Fruit fly (Drosophila melanogaster) whole organism, embryonic: ENCODE results near the gene CG31493.

Experiments used
- BEAF-32 ChIP-seq: fragments of 200-800 bp; sonication (Bioruptor generic); optimal IDR thresholded peaks from 3 replicates; lab custom pipeline; 2017; ENCODE audit warnings: missing biosample characterization, missing genetic modification characterization, mild to moderate bottlenecking, moderate library complexity, missing genetic modification reagents
- CG10366 ChIP-seq: fragments of 200-800 bp; sonication (Bioruptor generic); IDR thresholded peaks from 2 replicates; pipeline ENCODE4 v1.3.6; 2022; ENCODE audit warnings: missing biosample characterization, missing genetic modification characterization
- CG11504 ChIP-seq: fragments of 200-800 bp; sonication (Bioruptor generic); optimal IDR thresholded peaks from 3 replicates; lab custom pipeline; 2019; ENCODE audit warnings: missing biosample characterization, mild to moderate bottlenecking, missing genetic modification characterization, moderate library complexity
- CG14667 ChIP-seq: fragments of 200-800 bp; sonication (Bioruptor generic); IDR thresholded peaks from 2 replicates; pipeline ENCODE4 v1.3.6; 2022; ENCODE audit warnings: missing biosample characterization, missing genetic modification characterization
- CG14965 ChIP-seq: fragments of 200-800 bp; sonication (Bioruptor generic); optimal IDR thresholded peaks from 2 replicates; lab custom pipeline; 2016; ENCODE audit warnings: missing biosample characterization, missing genetic modification characterization, borderline replicate concordance
- CG15514 ChIP-seq: fragments of 200-800 bp; sonication (Bioruptor generic); optimal IDR thresholded peaks from 3 replicates; lab custom pipeline; 2017; ENCODE audit warnings: missing biosample characterization, missing genetic modification characterization, mild to moderate bottlenecking, moderate library complexity, missing genetic modification reagents
- CG17802 ChIP-seq: fragments of 200-800 bp; sonication (Bioruptor generic); optimal IDR thresholded peaks from 2 replicates; lab custom pipeline; 2018; ENCODE audit warnings: missing biosample characterization, mild to moderate bottlenecking, missing genetic modification characterization, moderate library complexity
- CG17912 ChIP-seq: fragments of 200-800 bp; sonication (Bioruptor generic); optimal IDR thresholded peaks from 2 replicates; lab custom pipeline; 2018; ENCODE audit warnings: missing biosample characterization, mild to moderate bottlenecking, missing genetic modification characterization
- CG18764 ChIP-seq: fragments of 200-800 bp; sonication (Bioruptor generic); optimal IDR thresholded peaks from 3 replicates; lab custom pipeline; 2016; ENCODE audit warnings: missing biosample characterization, missing genetic modification characterization
- CG2116 ChIP-seq: fragments of 200-800 bp; sonication (Bioruptor generic); optimal IDR thresholded peaks from 3 replicates; lab custom pipeline; 2018; ENCODE audit warnings: missing biosample characterization, mild to moderate bottlenecking, missing genetic modification characterization
- CG2875 ChIP-seq: fragments of 200-800 bp; sonication (Bioruptor generic); optimal IDR thresholded peaks from 2 replicates; lab custom pipeline; 2017; ENCODE audit warnings: missing biosample characterization, mild to moderate bottlenecking, missing genetic modification characterization, missing genetic modification reagents
- CG30020 ChIP-seq: fragments of 200-800 bp; optimal IDR thresholded peaks from 2 replicates; lab custom pipeline; 2019; ENCODE audit warnings: missing biosample characterization, mild to moderate bottlenecking, missing genetic modification characterization, moderate library complexity
- CG3407 ChIP-seq: fragments of 200-800 bp; sonication (Bioruptor generic); optimal IDR thresholded peaks from 2 replicates; lab custom pipeline; 2018; ENCODE audit warnings: missing biosample characterization, mild to moderate bottlenecking, missing genetic modification characterization
- CG7556 ChIP-seq: fragments of 200-800 bp; sonication (Bioruptor generic); optimal IDR thresholded peaks from 2 replicates; lab custom pipeline; 2017; ENCODE audit warnings: missing biosample characterization, mild to moderate bottlenecking, missing genetic modification characterization
- CG7839 ChIP-seq: fragments of 200-800 bp; sonication (Bioruptor generic); optimal IDR thresholded peaks from 3 replicates; lab custom pipeline; 2018; ENCODE audit warnings: missing biosample characterization, mild to moderate bottlenecking, missing genetic modification characterization, moderate library complexity
- CG8924 ChIP-seq: fragments of 200-800 bp; optimal IDR thresholded peaks from 3 replicates; lab custom pipeline; 2019; ENCODE audit warnings: missing biosample characterization, mild to moderate bottlenecking, missing genetic modification characterization, moderate library complexity
- D19B ChIP-seq: fragments of 200-800 bp; sonication (Bioruptor generic); optimal IDR thresholded peaks from 2 replicates; lab custom pipeline; 2017; ENCODE audit warnings: missing biosample characterization, mild to moderate bottlenecking, missing genetic modification characterization
- ERR ChIP-seq: fragments of 200-800 bp; sonication (Bioruptor generic); optimal IDR thresholded peaks from 2 replicates; lab custom pipeline; 2016; ENCODE audit warnings: missing biosample characterization, missing genetic modification characterization
- Ets65A ChIP-seq: fragments of 200-800 bp; sonication (Bioruptor generic); peaks from one replicate; lab custom pipeline; 2016; ENCODE audit warnings: missing biosample characterization, missing genetic modification characterization
- HHEX ChIP-seq: fragments of 200-800 bp; sonication (Bioruptor generic); optimal IDR thresholded peaks from 3 replicates; lab custom pipeline; 2017; ENCODE audit warnings: missing biosample characterization, mild to moderate bottlenecking, missing genetic modification characterization, missing genetic modification reagents
- HLH4C ChIP-seq: fragments of 200-800 bp; sonication (Bioruptor generic); IDR thresholded peaks from 3 replicates; pipeline ENCODE4 v1.3.6; 2022; ENCODE audit warnings: missing biosample characterization, missing genetic modification characterization; ENCODE audit not compliant: partially characterized antibody
- Hey ChIP-seq: fragments of 200-800 bp; sonication (Bioruptor generic); optimal IDR thresholded peaks from 3 replicates; lab custom pipeline; 2018; ENCODE audit warnings: missing biosample characterization, mild to moderate bottlenecking, missing genetic modification characterization
- Hr51 ChIP-seq, 2 experiments: fragments of 200-800 bp; sonication (Bioruptor generic); optimal IDR thresholded peaks; 2 replicates in 1 of 2; 3 replicates in 1 of 2; lab custom pipeline; 2016 to 2018; ENCODE audit warnings: missing biosample characterization in 2 of 2, missing genetic modification characterization in 2 of 2, mild to moderate bottlenecking in 1 of 2, moderate library complexity in 1 of 2
- Lpt ChIP-seq: fragments of >200 bp; optimal IDR thresholded peaks from 2 replicates; lab custom pipeline; 2018; ENCODE audit warnings: missing biosample characterization, missing genetic modification characterization
- Med ChIP-seq: fragments of 200-800 bp; sonication (Bioruptor generic); peaks from one replicate; lab custom pipeline; 2016; ENCODE audit warnings: missing biosample characterization, missing genetic modification characterization, mild to moderate bottlenecking, inconsistent platforms, moderate library complexity
- Ptx1 ChIP-seq: fragments of 200-800 bp; sonication (Bioruptor generic); IDR thresholded peaks from 2 replicates; pipeline ENCODE4 v1.3.6; 2022; ENCODE audit warnings: missing biosample characterization, missing genetic modification characterization
- Scr ChIP-seq: fragments of 200-800 bp; sonication (Bioruptor generic); IDR thresholded peaks from 2 replicates; pipeline ENCODE4 v1.3.6; 2022; ENCODE audit warnings: missing biosample characterization, missing genetic modification characterization; ENCODE audit not compliant: partially characterized antibody
- TFAM ChIP-seq: fragments of 200-800 bp; sonication (Bioruptor generic); optimal IDR thresholded peaks from 2 replicates; lab custom pipeline; 2017; ENCODE audit warnings: missing biosample characterization, missing genetic modification characterization, inconsistent platforms
- chm ChIP-seq: fragments of 200-800 bp; sonication (Bioruptor generic); IDR thresholded peaks from 2 replicates; pipeline ENCODE4 v1.3.6; 2022; ENCODE audit warnings: missing biosample characterization, missing genetic modification characterization
- ci ChIP-seq: fragments of 200-800 bp; sonication (Bioruptor generic); IDR thresholded peaks from 3 replicates; pipeline ENCODE4 v1.3.6; 2022; ENCODE audit warnings: missing biosample characterization, missing genetic modification characterization
- corto ChIP-seq: fragments of 200-800 bp; sonication (Bioruptor generic); optimal IDR thresholded peaks from 2 replicates; lab custom pipeline; 2016; ENCODE audit warnings: missing biosample characterization, mild to moderate bottlenecking, missing genetic modification characterization, moderate library complexity
- emc ChIP-seq: fragments of 200-800 bp; sonication (Bioruptor generic); optimal IDR thresholded peaks from 2 replicates; lab custom pipeline; 2016; ENCODE audit warnings: missing biosample characterization, missing genetic modification characterization
- en ChIP-seq: fragments of 200-800 bp; sonication (Bioruptor generic); optimal IDR thresholded peaks from 2 replicates; lab custom pipeline; 2016; ENCODE audit warnings: missing biosample characterization, missing genetic modification characterization
- eve ChIP-seq, 2 experiments: fragments of >200 bp; optimal IDR thresholded peaks; 2 replicates each; lab custom pipeline; 2017; ENCODE audit warnings: missing biosample characterization in 2 of 2, missing genetic modification characterization in 2 of 2
- hbn ChIP-seq: fragments of 200-800 bp; sonication (Bioruptor generic); IDR thresholded peaks from 2 replicates; pipeline ENCODE4 v1.3.6; 2022; ENCODE audit warnings: missing biosample characterization, missing genetic modification characterization; ENCODE audit not compliant: partially characterized antibody
- lbe ChIP-seq: fragments of 200-800 bp; sonication (Bioruptor generic); optimal IDR thresholded peaks from 2 replicates; lab custom pipeline; 2016; ENCODE audit warnings: missing biosample characterization, mild to moderate bottlenecking, missing genetic modification characterization
- mld ChIP-seq: fragments of 200-800 bp; sonication (Bioruptor generic); IDR thresholded peaks from 3 replicates; pipeline ENCODE4 v1.3.6; 2022; ENCODE audit warnings: missing biosample characterization, missing genetic modification characterization; ENCODE audit not compliant: partially characterized antibody
- nom ChIP-seq: fragments of 200-800 bp; sonication (Bioruptor generic); optimal IDR thresholded peaks from 2 replicates; lab custom pipeline; 2017; ENCODE audit warnings: missing biosample characterization, missing genetic modification characterization, mild to moderate bottlenecking, moderate library complexity, missing genetic modification reagents
- pho ChIP-seq: fragments of 200-800 bp; sonication (Bioruptor generic); optimal IDR thresholded peaks from 2 replicates; lab custom pipeline; 2016; ENCODE audit warnings: missing biosample characterization, missing genetic modification characterization
- salm ChIP-seq: fragments of 200-800 bp; sonication (Bioruptor generic); optimal IDR thresholded peaks from 2 replicates; lab custom pipeline; 2018; ENCODE audit warnings: missing biosample characterization, mild to moderate bottlenecking, missing genetic modification characterization
- sima ChIP-seq: fragments of 200-800 bp; sonication (Bioruptor generic); optimal IDR thresholded peaks from 2 replicates; lab custom pipeline; 2016; ENCODE audit warnings: missing biosample characterization, missing genetic modification characterization
- tna ChIP-seq: fragments of 200-800 bp; sonication (Bioruptor generic); IDR thresholded peaks from 2 replicates; pipeline ENCODE4 v1.3.6; 2022; ENCODE audit warnings: missing biosample characterization, missing genetic modification characterization; ENCODE audit not compliant: partially characterized antibody
- vnd ChIP-seq: fragments of 200-800 bp; sonication (Bioruptor generic); IDR thresholded peaks from 3 replicates; pipeline ENCODE4 v1.3.6; 2022; ENCODE audit warnings: missing biosample characterization, missing genetic modification characterization; ENCODE audit not compliant: partially characterized antibody
- zen ChIP-seq: fragments of 200-800 bp; sonication (Bioruptor generic); optimal IDR thresholded peaks from 3 replicates; lab custom pipeline; 2018; ENCODE audit warnings: missing biosample characterization, mild to moderate bottlenecking, missing genetic modification characterization, moderate library complexity
- zen2 ChIP-seq: fragments of 200-800 bp; sonication (Bioruptor generic); IDR thresholded peaks from 3 replicates; pipeline ENCODE4 v1.3.6; 2022; ENCODE audit warnings: missing biosample characterization, missing genetic modification characterization; ENCODE audit not compliant: partially characterized antibody

The CG31493 gene

dm6 chr3R:7086377-7087200 lies 44.8 kb upstream of the CG31493 start, which contains the start of gene alphaTub84B (continued):
- peak; percentile 67 for TF ChIP-seq CG8924
- TF ChIP-seq CG17802, result peak; percentile 43
- TF ChIP-seq CG15514 (GFP tag; lab: Kevin White, UChicago), result peak; percentile 62
- TF ChIP-seq CG14667, result no peak
- no peak for TF ChIP-seq hbn (GFP tag; lab: Robert Waterston, UW)
- peak; percentile 57 for TF ChIP-seq lbe (GFP tag; lab: Kevin White, UChicago)
- TF ChIP-seq CG11504 (tag; lab: Kevin White, UChicago), result peak; percentile 48
- TF ChIP-seq salm (tag; lab: Kevin White, UChicago), result peak; percentile 49
- TF ChIP-seq mld, result no peak; the same call in 2 of the 3 replicates
- peak; percentile 74 for TF ChIP-seq HHEX (GFP tag; lab: Kevin White, UChicago)
- TF ChIP-seq zen2 (GFP tag; lab: Robert Waterston, UW), result peak; percentile 40; the same call in 1 of the 3 replicates
- peak; percentile 64 for TF ChIP-seq pho (GFP tag; lab: Kevin White, UChicago)
- TF ChIP-seq Hey (tag; lab: Kevin White, UChicago), result peak; percentile 43
- peak; percentile 10 for TF ChIP-seq CG18764 (GFP tag; lab: Kevin White, UChicago)
- TF ChIP-seq corto (GFP tag; lab: Kevin White, UChicago), result no peak
- peak; percentile 84 for TF ChIP-seq CG17912 (GFP tag; lab: Kevin White, UChicago)
- peak; percentile 20 to 83 for TF ChIP-seq Hr51 (GFP tag; optimal IDR thresholded peaks at IDR 0.05; lab: Kevin White, UChicago)
- TF ChIP-seq Ptx1 (GFP tag; lab: Robert Waterston, UW), result 0 out of 2 replicates have a peak, but pooled peaks have one; percentile 16
- TF ChIP-seq BEAF-32 (GFP tag; lab: Kevin White, UChicago), result peak; percentile 56
- no peak for TF ChIP-seq sima (GFP tag; lab: Kevin White, UChicago)
- TF ChIP-seq CG30020 (tag; lab: Kevin White, UChicago), result no peak
- TF ChIP-seq Lpt (GFP tag; lab: Kevin White, UChicago), result no peak
- peak; percentile 51; the same call in 2 of the 3 replicates for TF ChIP-seq HLH4C (GFP tag; lab: Robert Waterston, UW)
- TF ChIP-seq CG10366 (GFP tag; lab: Robert Waterston, UW), result no peak
- TF ChIP-seq TFAM, result no peak
- no peak for TF ChIP-seq eve (GFP tag; optimal IDR thresholded peaks at IDR 0.05; lab: Kevin White, UChicago)
- TF ChIP-seq tna (GFP tag; lab: Robert Waterston, UW), result peak; percentile 71
- peak; percentile 60 for TF ChIP-seq CG7556
- TF ChIP-seq D19B, result no peak
- peak; percentile 68 for TF ChIP-seq CG3407
- TF ChIP-seq Scr, result no peak; the same call in none of the 2 replicates
- TF ChIP-seq vnd, result no peak
- peak; percentile 34 for TF ChIP-seq zen (tag; lab: Kevin White, UChicago)

dm6 chr3R:7087201-7087505 lies 44.2 kb upstream of the CG31493 start:
- TF ChIP-seq CG14965 (GFP tag; lab: Kevin White, UChicago) (no peak), CG2116 (GFP tag; lab: Kevin White, UChicago) (no peak), emc (GFP tag; lab: Kevin White, UChicago) (no peak), ci (GFP tag; lab: Robert Waterston, UW) (0 out of 3 replicates have a peak, but pooled peaks have one; percentile 26), mld (0 out of 3 replicates have a peak, but pooled peaks have one; percentile 27), Med (GFP tag; lab: Kevin White, UChicago) (peak; percentile 59), lbe (GFP tag; lab: Kevin White, UChicago) (no peak), Ets65A (GFP tag; lab: Kevin White, UChicago) (peak; percentile 57), en (no peak), chm (peak; percentile 53; the same call in 1 of the 2 replicates), ERR (GFP tag; lab: Kevin White, UChicago) (no peak), nom (GFP tag; lab: Kevin White, UChicago) (no peak), CG17912 (GFP tag; lab: Kevin White, UChicago) (peak; percentile 33), CG2875 (no peak), CG7839 (tag; lab: Kevin White, UChicago) (no peak)
